Worm (Caenorhabditis elegans) whole organism, late embryonic: Measurements from ENCODE around the gene ZK813.6.

Experiments
- C38D4.7 ChIP-seq: fragments of 200-800 bp; sonication (Bioruptor generic); optimal IDR thresholded peaks from 2 replicates; lab custom pipeline; 2018; ENCODE audit warnings: mild to moderate bottlenecking, missing genetic modification characterization, moderate library complexity, missing compliant biosample characterization
- K02D7.2 ChIP-seq: sonication (generic microtip); optimal IDR thresholded peaks from 2 replicates; lab custom pipeline; 2017; ENCODE audit warnings: mild to moderate bottlenecking, missing genetic modification characterization, missing compliant biosample characterization
- T23F11.4 ChIP-seq: fragments of 200-800 bp; sonication (Bioruptor generic); optimal IDR thresholded peaks from 2 replicates; lab custom pipeline; 2018; ENCODE audit warnings: mild to moderate bottlenecking, missing genetic modification characterization, missing compliant biosample characterization
- ama-1 ChIP-seq: fragments of 150-350 bp; optimal IDR thresholded peaks from 2 replicates; lab custom pipeline; 2014
- ceh-18 ChIP-seq: sonication (generic microtip); optimal IDR thresholded peaks from 2 replicates; lab custom pipeline; 2016; ENCODE audit warnings: missing genetic modification characterization, missing compliant biosample characterization
- ceh-19 ChIP-seq: fragments of 200-800 bp; sonication (Bioruptor generic); optimal IDR thresholded peaks from 2 replicates; lab custom pipeline; 2018; ENCODE audit warnings: mild to moderate bottlenecking, missing genetic modification characterization, missing compliant biosample characterization
- ceh-2 ChIP-seq: sonication (generic microtip); optimal IDR thresholded peaks from 2 replicates; lab custom pipeline; 2016; ENCODE audit warnings: missing genotype, missing genetic modification characterization, missing compliant biosample characterization
- ceh-22 ChIP-seq: sonication (generic microtip); optimal IDR thresholded peaks from 2 replicates; lab custom pipeline; 2017; ENCODE audit warnings: missing biosample characterization, missing genetic modification characterization
- ceh-24 ChIP-seq: sonication (generic microtip); optimal IDR thresholded peaks from 2 replicates; lab custom pipeline; 2016; ENCODE audit warnings: mild to moderate bottlenecking, missing genetic modification characterization, missing compliant biosample characterization
- ceh-30 ChIP-seq: fragments of 150-350 bp; optimal IDR thresholded peaks from 2 replicates; lab custom pipeline; 2014; ENCODE audit warnings: missing biosample characterization, missing genetic modification characterization
- ceh-48 ChIP-seq: sonication (generic microtip); optimal IDR thresholded peaks from 2 replicates; lab custom pipeline; 2016; ENCODE audit warnings: missing genetic modification characterization, inconsistent platforms, missing compliant biosample characterization
- dmd-4 ChIP-seq: sonication (generic microtip); optimal IDR thresholded peaks from 2 replicates; lab custom pipeline; 2016; ENCODE audit warnings: borderline replicate concordance, missing genetic modification characterization, missing compliant biosample characterization
- dve-1 ChIP-seq: sonication (generic microtip); optimal IDR thresholded peaks from 2 replicates; lab custom pipeline; 2017; ENCODE audit warnings: antibody characterized with exemption, mild to moderate bottlenecking, missing genetic modification characterization, missing compliant biosample characterization
- elt-2 ChIP-seq: sonication (generic microtip); optimal IDR thresholded peaks from 2 replicates; lab custom pipeline; 2016; ENCODE audit warnings: missing genetic modification reagents, missing genetic modification characterization, missing compliant biosample characterization
- elt-4 ChIP-seq: sonication (generic microtip); optimal IDR thresholded peaks from 2 replicates; lab custom pipeline; 2016; ENCODE audit warnings: missing genetic modification characterization, missing compliant biosample characterization
- ets-4 ChIP-seq: sonication (generic microtip); optimal IDR thresholded peaks from 2 replicates; lab custom pipeline; 2016; ENCODE audit warnings: missing genetic modification characterization, missing compliant biosample characterization
- fkh-6 ChIP-seq: sonication (generic microtip); optimal IDR thresholded peaks from 2 replicates; lab custom pipeline; 2016; ENCODE audit warnings: missing genetic modification characterization, missing compliant biosample characterization
- gmeb-2 ChIP-seq: sonication (generic microtip); optimal IDR thresholded peaks from 2 replicates; lab custom pipeline; 2016; ENCODE audit warnings: missing genetic modification characterization, inconsistent platforms, missing compliant biosample characterization
- hlh-13 ChIP-seq: fragments of 200-800 bp; sonication (Bioruptor generic); optimal IDR thresholded peaks from 2 replicates; lab custom pipeline; 2018; ENCODE audit warnings: mild to moderate bottlenecking, missing genetic modification characterization, missing compliant biosample characterization
- hlh-15 ChIP-seq: sonication (generic microtip); optimal IDR thresholded peaks from 2 replicates; lab custom pipeline; 2016; ENCODE audit warnings: missing genetic modification characterization, missing compliant biosample characterization
- hlh-30 ChIP-seq: sonication (generic microtip); optimal IDR thresholded peaks from 2 replicates; lab custom pipeline; 2017; ENCODE audit warnings: antibody characterized with exemption, missing genetic modification characterization, missing compliant biosample characterization; ENCODE audit not compliant: insufficient read depth
- lim-6 ChIP-seq: sonication (generic microtip); optimal IDR thresholded peaks from 2 replicates; lab custom pipeline; 2016; ENCODE audit warnings: missing genetic modification characterization, missing compliant biosample characterization
- madf-2 ChIP-seq: sonication (generic microtip); optimal IDR thresholded peaks from 2 replicates; lab custom pipeline; 2017; ENCODE audit warnings: missing genetic modification characterization, missing compliant biosample characterization
- mec-3 ChIP-seq: sonication (generic microtip); optimal IDR thresholded peaks from 2 replicates; lab custom pipeline; 2016; ENCODE audit warnings: borderline replicate concordance, missing genetic modification characterization, missing compliant biosample characterization
- nfya-1 ChIP-seq: sonication (generic microtip); optimal IDR thresholded peaks from 2 replicates; lab custom pipeline; 2017; ENCODE audit warnings: missing genetic modification characterization, mild to moderate bottlenecking, missing compliant biosample characterization, antibody characterized with exemption, moderate library complexity
- nhr-232 ChIP-seq: sonication (generic microtip); optimal IDR thresholded peaks from 2 replicates; lab custom pipeline; 2016; ENCODE audit warnings: missing genetic modification characterization, missing compliant biosample characterization
- odd-2 ChIP-seq: sonication (generic microtip); optimal IDR thresholded peaks from 2 replicates; lab custom pipeline; 2017; ENCODE audit warnings: antibody characterized with exemption, mild to moderate bottlenecking, missing genetic modification characterization, missing compliant biosample characterization
- pat-9 ChIP-seq: fragments of 200-800 bp; sonication (Bioruptor generic); optimal IDR thresholded peaks from 2 replicates; lab custom pipeline; 2018; ENCODE audit warnings: mild to moderate bottlenecking, missing genetic modification characterization, moderate library complexity, missing compliant biosample characterization
- pha-2 ChIP-seq: sonication (generic microtip); optimal IDR thresholded peaks from 2 replicates; lab custom pipeline; 2017; ENCODE audit warnings: mild to moderate bottlenecking, missing genetic modification characterization, missing compliant biosample characterization
- pha-4 ChIP-seq: fragments of 150-350 bp; optimal IDR thresholded peaks from 2 replicates; lab custom pipeline; 2018; ENCODE audit warnings: missing biosample characterization, missing genetic modification reagents, missing genetic modification characterization
- pros-1 ChIP-seq: fragments of 150-350 bp; optimal IDR thresholded peaks from 2 replicates; lab custom pipeline; 2014; ENCODE audit warnings: missing biosample characterization, missing genetic modification reagents, missing genetic modification characterization
- ref-2 ChIP-seq: sonication (generic microtip); optimal IDR thresholded peaks from 2 replicates; lab custom pipeline; 2016; ENCODE audit warnings: missing genetic modification characterization, missing compliant biosample characterization
- rnt-1 ChIP-seq: sonication (generic microtip); optimal IDR thresholded peaks from 2 replicates; lab custom pipeline; 2016; ENCODE audit warnings: missing genetic modification characterization, missing compliant biosample characterization
- sox-2 ChIP-seq: fragments of 200-800 bp; sonication (Bioruptor generic); IDR thresholded peaks from 2 replicates; pipeline ENCODE4 v1.3.6; 2022; ENCODE audit warnings: missing genetic modification reagents, missing genetic modification characterization, missing compliant biosample characterization
- tbx-2 ChIP-seq: sonication (generic microtip); optimal IDR thresholded peaks from 2 replicates; lab custom pipeline; 2016; ENCODE audit warnings: missing genetic modification characterization, missing compliant biosample characterization
- tbx-7 ChIP-seq: sonication (generic microtip); optimal IDR thresholded peaks from 2 replicates; lab custom pipeline; 2016; ENCODE audit warnings: missing genotype, missing genetic modification characterization, missing compliant biosample characterization
- ttx-3 ChIP-seq: sonication (generic microtip); optimal IDR thresholded peaks from 2 replicates; lab custom pipeline; 2016; ENCODE audit warnings: missing genetic modification reagents, missing genetic modification characterization, missing compliant biosample characterization
- unc-55 ChIP-seq: sonication (generic microtip); optimal IDR thresholded peaks from 2 replicates; lab custom pipeline; 2017; ENCODE audit warnings: missing biosample characterization, missing genetic modification reagents, missing genetic modification characterization
- unc-86 ChIP-seq: sonication (generic microtip); optimal IDR thresholded peaks from 2 replicates; lab custom pipeline; 2016; ENCODE audit warnings: missing genetic modification characterization, missing compliant biosample characterization
- zip-5 ChIP-seq: sonication (generic microtip); optimal IDR thresholded peaks from 2 replicates; lab custom pipeline; 2016; ENCODE audit warnings: missing genetic modification characterization, missing compliant biosample characterization

Gene ZK813.6

DNA sequence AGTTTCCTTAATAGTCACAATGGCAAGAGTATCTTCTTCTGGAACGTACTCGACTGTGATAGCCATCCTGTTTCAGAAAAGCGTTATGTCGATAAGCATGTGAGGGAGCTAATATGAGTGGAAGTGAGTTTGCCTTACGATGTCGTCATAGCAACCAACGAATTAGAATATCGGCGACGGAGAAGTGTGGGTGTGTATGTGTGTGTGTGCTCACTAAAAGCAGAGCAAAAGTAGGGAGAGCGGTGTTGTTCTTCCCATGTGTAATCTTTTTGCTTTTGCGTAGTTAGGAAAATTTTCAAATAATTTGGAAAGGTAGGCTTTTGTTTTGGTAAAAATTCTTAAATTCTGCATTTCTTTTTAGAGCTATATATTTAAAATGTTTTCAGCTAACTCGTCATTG is 26.5 kb downstream of the ZK813.6 start, which contains the start of gene ZK813.5:
TSS of gene ZK813.5 (minus strand) at position 101 of the 400 bp plus-strand sequence.
- no peak for TF ChIP-seq ama-1 (lab: Kevin White, UChicago)
- TF ChIP-seq pha-2 (tag; lab: Kevin White, UChicago) = no peak
- TF ChIP-seq sox-2 (GFP tag; lab: Robert Waterston, UW) = no peak
- TF ChIP-seq dve-1 (tag; lab: Kevin White, UChicago) = no peak
- TF ChIP-seq T23F11.4 = no peak
- TF ChIP-seq fkh-6 (tag; lab: Kevin White, UChicago) = no peak
- no peak for TF ChIP-seq hlh-30
- no peak for TF ChIP-seq C38D4.7 (GFP tag; lab: Kevin White, UChicago)
- TF ChIP-seq zip-5 (tag; lab: Kevin White, UChicago) = no peak

DNA sequence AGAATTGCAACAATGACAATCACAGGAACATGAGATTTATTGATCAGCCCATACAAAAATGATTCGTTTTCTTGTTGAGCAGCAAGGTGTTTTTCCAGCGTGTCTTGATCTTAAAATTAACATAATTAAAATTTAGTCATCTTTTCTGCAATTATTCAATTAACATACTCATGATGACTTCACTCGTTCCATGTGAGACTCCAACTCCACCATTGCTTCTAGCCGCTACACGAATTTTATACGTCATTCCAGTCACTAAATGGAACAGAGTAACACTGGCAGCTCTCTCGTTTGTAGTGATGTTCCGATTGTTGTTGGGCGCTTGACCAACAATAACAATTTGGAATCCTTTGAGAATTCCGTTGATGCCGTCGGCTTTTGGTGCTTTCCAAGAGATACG is 29.3 kb downstream of the ZK813.6 start:
- TF ChIP-seq ceh-22 = no peak
- TF ChIP-seq hlh-15 (tag; lab: Kevin White, UChicago) = no peak
- no peak for TF ChIP-seq pat-9 (tag; lab: Kevin White, UChicago)
- no peak for TF ChIP-seq ceh-18
- TF ChIP-seq odd-2 = no peak
- TF ChIP-seq ref-2 (tag; lab: Kevin White, UChicago) = no peak
- no peak for TF ChIP-seq rnt-1 (tag; lab: Kevin White, UChicago)
- no peak for TF ChIP-seq hlh-30
- no peak for TF ChIP-seq hlh-13 (GFP tag; lab: Kevin White, UChicago)
- no peak for TF ChIP-seq K02D7.2 (tag; lab: Kevin White, UChicago)
- no peak for TF ChIP-seq ceh-19 (GFP tag; lab: Kevin White, UChicago)
- TF ChIP-seq unc-86 (tag; lab: Kevin White, UChicago) = no peak
- no peak for TF ChIP-seq nhr-232 (tag; lab: Kevin White, UChicago)
- no peak for TF ChIP-seq tbx-7 (tag; lab: Kevin White, UChicago)
- TF ChIP-seq mec-3 (tag; lab: Kevin White, UChicago) = no peak
- TF ChIP-seq ttx-3 = no peak
- no peak for TF ChIP-seq madf-2 (tag; lab: Kevin White, UChicago)
- no peak for TF ChIP-seq ceh-48

DNA sequence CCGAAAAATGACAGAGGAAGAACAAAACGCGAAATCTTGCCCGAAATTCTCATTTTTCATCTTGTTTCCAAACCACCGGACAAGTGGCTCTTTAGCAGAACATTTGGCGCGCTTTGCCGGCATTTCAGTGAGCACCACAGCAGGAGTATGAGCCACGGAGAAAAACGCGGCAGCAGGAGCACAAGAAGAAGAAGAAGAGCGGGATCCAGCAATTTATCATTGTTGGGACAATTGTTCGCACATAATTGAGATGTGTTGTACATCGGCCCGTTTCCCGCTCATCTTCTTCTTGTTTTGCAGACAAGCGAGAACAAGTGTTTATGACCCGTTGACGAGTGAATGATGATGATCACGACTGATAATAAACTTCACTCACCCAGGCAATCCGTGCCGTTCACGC is 30.9 kb downstream of the ZK813.6 start:
- no peak for TF ChIP-seq ceh-2 (tag; lab: Kevin White, UChicago)
- TF ChIP-seq lim-6 (tag; lab: Kevin White, UChicago) = no peak
- TF ChIP-seq gmeb-2 (tag; lab: Kevin White, UChicago) = no peak
- TF ChIP-seq ets-4 (tag; lab: Kevin White, UChicago) = no peak
- no peak for TF ChIP-seq dmd-4
- no peak for TF ChIP-seq nfya-1 (tag; lab: Kevin White, UChicago)
- TF ChIP-seq unc-55 (GFP tag; lab: Kevin White, UChicago) = peak; percentile 88
- no peak for TF ChIP-seq elt-4 (tag; lab: Kevin White, UChicago)
- no peak for TF ChIP-seq pros-1 (tag; lab: Kevin White, UChicago)
- no peak for TF ChIP-seq fkh-6 (tag; lab: Kevin White, UChicago)
- TF ChIP-seq odd-2 = no peak
- peak; percentile 27 for TF ChIP-seq tbx-2 (tag; lab: Kevin White, UChicago)
- TF ChIP-seq ceh-30 (tag; lab: Kevin White, UChicago) = no peak
- peak; percentile 74 for TF ChIP-seq rnt-1 (tag; lab: Kevin White, UChicago)
- no peak for TF ChIP-seq ceh-48
- no peak for TF ChIP-seq ceh-24 (tag; lab: Kevin White, UChicago)
- TF ChIP-seq pha-4 (tag; lab: Kevin White, UChicago) = no peak
- TF ChIP-seq ceh-18 = peak; percentile 40
- TF ChIP-seq elt-2 = no peak
- TF ChIP-seq, all 69 proteins: peak for 4
